Worm (Caenorhabditis elegans) whole organism, early embryonic: ENCODE results near the gene gdh-1.

ENCODE experiments used
- B0310.2 ChIP-seq: sonication (generic microtip); optimal IDR thresholded peaks from 2 replicates; lab custom pipeline; 2016; ENCODE audit warnings: mild to moderate bottlenecking, missing genetic modification characterization, missing compliant biosample characterization
- F13C5.2 ChIP-seq: sonication (generic microtip); optimal IDR thresholded peaks from 2 replicates; lab custom pipeline; 2017; ENCODE audit warnings: mild to moderate bottlenecking, missing genetic modification characterization, inconsistent platforms, missing compliant biosample characterization
- ama-1 ChIP-seq: fragments of 150-350 bp; optimal IDR thresholded peaks from 2 replicates; lab custom pipeline; 2014
- ceh-13 ChIP-seq: fragments of 200-800 bp; sonication (Bioruptor generic); optimal IDR thresholded peaks from 2 replicates; lab custom pipeline; 2018; ENCODE audit warnings: mild to moderate bottlenecking, missing genetic modification characterization, missing compliant biosample characterization
- flt-1 ChIP-seq: fragments of 200-800 bp; sonication (Bioruptor generic); IDR thresholded peaks from 2 replicates; pipeline ENCODE4 v1.3.6; 2022; ENCODE audit warnings: missing genetic modification characterization, missing compliant biosample characterization
- hnd-1 ChIP-seq: sonication (generic microtip); optimal IDR thresholded peaks from 2 replicates; lab custom pipeline; 2016; ENCODE audit warnings: missing genetic modification characterization, missing compliant biosample characterization
- pes-1 ChIP-seq: fragments of 200-800 bp; sonication (Bioruptor generic); IDR thresholded peaks from 2 replicates; pipeline ENCODE4 v1.3.6; 2022; ENCODE audit warnings: missing genetic modification reagents, missing genetic modification characterization, missing compliant biosample characterization
- tbx-11 ChIP-seq: fragments of 200-800 bp; sonication (Bioruptor generic); IDR thresholded peaks from 2 replicates; pipeline ENCODE4 v1.3.6; 2022; ENCODE audit warnings: missing genetic modification characterization, missing compliant biosample characterization
- tra-4 ChIP-seq: sonication (generic microtip); optimal IDR thresholded peaks from 2 replicates; lab custom pipeline; 2017; ENCODE audit warnings: missing genetic modification characterization, missing compliant biosample characterization

ce11 chrIV:11913295-11913940 is 39.6 kb upstream of the gdh-1 start:
- no peak for TF ChIP-seq B0310.2 (tag; lab: Kevin White, UChicago)
- no peak for TF ChIP-seq ama-1
- no peak for TF ChIP-seq tra-4
- no peak for TF ChIP-seq pes-1 (GFP tag; lab: Robert Waterston, UW)
- no peak for TF ChIP-seq flt-1 (GFP tag; lab: Robert Waterston, UW)
- TF ChIP-seq tbx-11 (GFP tag; lab: Robert Waterston, UW): no peak
- TF ChIP-seq hnd-1 (tag; lab: Kevin White, UChicago): no peak
- no peak for TF ChIP-seq F13C5.2 (tag; lab: Kevin White, UChicago)
- no peak for TF ChIP-seq ceh-13
